Worm (Caenorhabditis elegans): ENCODE measurements around the gene col-140.

Gene col-140

DNA sequence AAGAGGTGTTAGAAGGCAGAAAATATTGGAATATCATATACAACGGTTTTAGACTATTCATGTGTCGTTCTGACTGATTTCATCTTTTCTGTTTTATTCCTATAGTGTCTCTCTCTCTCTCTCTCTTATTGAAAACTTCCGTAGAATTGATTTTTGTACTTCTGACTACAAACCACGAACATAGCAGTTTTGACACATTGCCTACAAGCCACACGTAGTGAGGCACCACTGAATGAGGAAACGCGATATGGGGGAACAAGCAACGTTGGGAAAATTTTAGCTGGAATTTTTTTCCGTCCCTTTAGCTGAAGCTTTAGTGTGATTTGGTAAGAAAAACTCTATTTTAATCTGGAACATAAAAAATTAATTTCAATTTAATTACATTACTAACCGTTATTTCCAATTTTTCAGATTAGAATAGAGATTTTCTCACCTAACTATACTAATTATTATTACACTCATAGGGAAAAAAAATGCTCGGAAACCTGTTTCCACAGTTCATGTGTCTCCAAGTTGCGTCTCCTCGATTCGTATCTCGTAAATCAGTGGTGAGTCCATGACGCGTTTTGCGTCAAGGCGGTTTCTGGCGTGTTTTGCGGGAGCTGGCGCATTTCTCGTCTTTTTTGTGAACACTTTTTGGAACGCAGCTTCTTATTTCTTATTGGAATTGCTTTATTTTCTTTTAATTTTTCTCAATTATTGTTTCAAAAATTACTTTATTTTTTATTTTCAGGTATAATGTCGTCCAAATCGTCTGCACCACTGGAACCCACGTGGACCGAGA is 45.9 kb downstream of the col-140 start, which contains the start of the genes nhr-142 and F44E7.9 (continued):
- TF ChIP-seq nhr-90 (tag; optimal IDR thresholded peaks at IDR 0.05): no peak
- peak; percentile 84 for TF ChIP-seq lin-54 (GFP tag; optimal IDR thresholded peaks at IDR 0.05)
- peak; percentile 32 for TF ChIP-seq snpc-4 (GFP tag; optimal IDR thresholded peaks at IDR 0.05)
- peak; percentile 54 to 79 (median 72) for TF ChIP-seq snpc-4 (tag; optimal IDR thresholded peaks at IDR 0.05)
- TF ChIP-seq Y53G8AR.9 (GFP tag; conservative IDR thresholded peaks at IDR 0.05): peak; percentile 84; the same call in 1 of the 2 replicates
- TF ChIP-seq ceh-100 (GFP tag; IDR thresholded peaks at IDR 0.05): peak; percentile 95
- no peak for TF ChIP-seq gei-17 (GFP tag; optimal IDR thresholded peaks at IDR 0.05)
- peak; percentile 85 for TF ChIP-seq pbrm-1 (GFP tag; IDR thresholded peaks at IDR 0.05)
- TF ChIP-seq Y56A3A.18 (GFP tag; IDR thresholded peaks at IDR 0.05): no peak
- peak; percentile 57 for TF ChIP-seq repo-1 (tag; optimal IDR thresholded peaks at IDR 0.05)
- TF ChIP-seq nhr-27 (tag; optimal IDR thresholded peaks at IDR 0.05): no peak
- TF ChIP-seq athp-1 (tag; optimal IDR thresholded peaks at IDR 0.05): peak; percentile 56
- 0 out of 2 replicates have a peak, but pooled peaks have one; percentile 39 for TF ChIP-seq ztf-28 (GFP tag; IDR thresholded peaks at IDR 0.05)
- TF ChIP-seq tbp1 (GFP tag; optimal IDR thresholded peaks at IDR 0.05): peak; percentile 68
- TF ChIP-seq ama-1 (optimal IDR thresholded peaks at IDR 0.05): no peak
- TF ChIP-seq ama-1 (GFP tag; optimal IDR thresholded peaks at IDR 0.05): no peak
- 0 out of 2 replicates have a peak, but pooled peaks have one; percentile 9 for TF ChIP-seq ztf-25 (GFP tag; IDR thresholded peaks at IDR 0.05)
- TF ChIP-seq ztf-3 (GFP tag; optimal IDR thresholded peaks at IDR 0.05): no peak
- TF ChIP-seq hmg-20 (GFP tag; IDR thresholded peaks at IDR 0.05): peak; percentile 45; the same call in 1 of the 2 replicates
- no peak for TF ChIP-seq bed-1 (GFP tag; IDR thresholded peaks at IDR 0.05)
- no peak for TF ChIP-seq nhr-120 (GFP tag; IDR thresholded peaks at IDR 0.05)
- TF ChIP-seq mxl-1 (tag; optimal IDR thresholded peaks at IDR 0.05): no peak
- peak; percentile 51; the same call in 1 of the 2 replicates for TF ChIP-seq egrh-3 (GFP tag; IDR thresholded peaks at IDR 0.05)
- TF ChIP-seq efl-1 (GFP tag; optimal IDR thresholded peaks at IDR 0.05): peak; percentile 52
- peak in 1 of 2 experiments; percentile 53 for TF ChIP-seq let-607 (tag; optimal IDR thresholded peaks at IDR 0.05)
- peak; percentile 47 for TF ChIP-seq F22D6.2 (tag; optimal IDR thresholded peaks at IDR 0.05)
- TF ChIP-seq Y67H2A.10 (GFP tag; conservative IDR thresholded peaks at IDR 0.05): no peak
- TF ChIP-seq madf-8 (GFP tag; conservative IDR thresholded peaks at IDR 0.05): peak; percentile 47
- peak; percentile 66 for TF ChIP-seq K12H6.12 (tag; optimal IDR thresholded peaks at IDR 0.05)
- no peak for TF ChIP-seq zim-3 (tag; optimal IDR thresholded peaks at IDR 0.05)
- peak; percentile 73 for TF ChIP-seq lir-1 (GFP tag; conservative IDR thresholded peaks at IDR 0.05)
- no peak for TF ChIP-seq F39B2.1 (GFP tag; IDR thresholded peaks at IDR 0.05)
- peak; percentile 71 for TF ChIP-seq madf-10 (tag; optimal IDR thresholded peaks at IDR 0.05)
- no peak for TF ChIP-seq aptf-3 (GFP tag; IDR thresholded peaks at IDR 0.05)
- peak; percentile 95 for TF ChIP-seq dox-1 (GFP tag; IDR thresholded peaks at IDR 0.05)
- TF ChIP-seq nhr-80 (tag; optimal IDR thresholded peaks at IDR 0.05): peak; percentile 73
- peak; percentile 98 for TF ChIP-seq ztf-18 (tag; optimal IDR thresholded peaks at IDR 0.05)
- TF ChIP-seq nfya-1 (tag; optimal IDR thresholded peaks at IDR 0.05; ENCODE audit: borderline replicate concordance, insufficient read depth): no peak
- 0 out of 2 replicates have a peak, but pooled peaks have one; percentile 57 for TF ChIP-seq madf-3 (GFP tag; IDR thresholded peaks at IDR 0.05)
- TF ChIP-seq attf-5 (GFP tag; optimal IDR thresholded peaks at IDR 0.05): peak; percentile 86
- TF ChIP-seq atf-7 (tag; optimal IDR thresholded peaks at IDR 0.05): peak; percentile 32
- TF ChIP-seq F37B4.10 (GFP tag; IDR thresholded peaks at IDR 0.05): no peak
- TF ChIP-seq dpl-1 (GFP tag; optimal IDR thresholded peaks at IDR 0.05): peak; percentile 50
- TF ChIP-seq unc-62 (GFP tag; optimal IDR thresholded peaks at IDR 0.05): no peak
- peak; percentile 67 for TF ChIP-seq F33H1.4 (GFP tag; IDR thresholded peaks at IDR 0.05)
- no peak for TF ChIP-seq ceh-40 (GFP tag; IDR thresholded peaks at IDR 0.05)
- TF ChIP-seq sea-2 (GFP tag; IDR thresholded peaks at IDR 0.05): no peak
- no peak for TF ChIP-seq snpc-1.3 (tag; optimal IDR thresholded peaks at IDR 0.05; ENCODE audit: insufficient read depth)

All from whole organism, young adult.